Worm (Caenorhabditis elegans): ENCODE results near the gene osm-6.

- TF ChIP-seq T22C8.4 (GFP tag; IDR thresholded peaks at IDR 0.05) (no peak), med-1 (GFP tag; optimal IDR thresholded peaks at IDR 0.05; ENCODE audit: insufficient read depth) (no peak)
Observed at ce11 chrV:11927346-11927745, at the start of gene osm-6.

Data from whole organism, midembryonic.